Worm (Caenorhabditis elegans) whole organism, L1 larva: ENCODE data around the gene F36H5.12.

Experiments
- F16B12.6 ChIP-seq: fragments of 150-350 bp; optimal IDR thresholded peaks from 2 replicates; lab custom pipeline; 2014; ENCODE audit warnings: missing biosample characterization, missing genetic modification characterization
- ceh-63 ChIP-seq: fragments of 200-800 bp; sonication (Bioruptor generic); optimal IDR thresholded peaks from 2 replicates; lab custom pipeline; 2018; ENCODE audit warnings: mild to moderate bottlenecking, missing genetic modification characterization, missing compliant biosample characterization
- ceh-90 ChIP-seq: sonication (generic microtip); optimal IDR thresholded peaks from 2 replicates; lab custom pipeline; 2016; ENCODE audit warnings: missing genetic modification characterization, missing compliant biosample characterization
- ces-1 ChIP-seq: fragments of 150-350 bp; optimal IDR thresholded peaks from 2 replicates; lab custom pipeline; 2014; ENCODE audit warnings: missing biosample characterization, missing genetic modification reagents, missing genetic modification characterization
- egl-13 ChIP-seq: sonication (generic microtip); optimal IDR thresholded peaks from 2 replicates; lab custom pipeline; 2016; ENCODE audit warnings: missing genotype, missing genetic modification reagents, missing genetic modification characterization, missing compliant biosample characterization
- elt-3 ChIP-seq, 6 experiments: fragments of 150-350 bp in 1 of 6; sonication (generic microtip); optimal IDR thresholded peaks; 2 replicates each; lab custom pipeline; 2017 to 2018; ENCODE audit warnings: missing biosample characterization in 6 of 6, missing genetic modification characterization in 6 of 6, inconsistent platforms in 1 of 6
- lin-15B ChIP-seq: fragments of 150-350 bp; sonication (generic microtip); optimal IDR thresholded peaks from 3 replicates; lab custom pipeline; 2014; ENCODE audit warnings: missing biosample characterization, missing genetic modification characterization
- nhr-237 ChIP-seq: fragments of 150-350 bp; optimal IDR thresholded peaks from 2 replicates; lab custom pipeline; 2014; ENCODE audit warnings: missing biosample characterization, missing genetic modification characterization
- skn-1 ChIP-seq: fragments of 150-350 bp; optimal IDR thresholded peaks from 2 replicates; lab custom pipeline; 2014; ENCODE audit warnings: missing biosample characterization, missing genetic modification characterization
- zag-1 ChIP-seq: fragments of 150-350 bp; optimal IDR thresholded peaks from 2 replicates; lab custom pipeline; 2014; ENCODE audit warnings: missing biosample characterization, missing genetic modification characterization

DNA sequence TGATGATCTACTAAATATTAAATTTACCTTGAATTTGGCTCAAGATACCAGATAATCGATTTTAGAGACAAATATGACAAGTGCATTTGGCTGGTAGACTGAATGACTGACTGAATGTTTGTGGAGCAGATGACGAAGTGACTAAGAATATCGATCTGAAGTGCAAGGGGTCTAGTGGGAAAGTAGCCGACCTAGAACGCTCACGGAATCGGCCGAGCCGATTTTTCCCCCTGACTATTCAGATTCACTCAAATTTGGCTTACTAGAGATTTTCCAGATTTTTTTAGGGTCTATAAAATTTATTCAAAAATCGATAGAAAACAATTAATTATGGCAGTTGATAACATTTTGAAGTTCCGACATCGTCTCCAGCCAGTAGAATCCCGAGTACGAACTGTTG is 48.1 kb upstream of the F36H5.12 start, which contains the start of gene fbxc-26:
- TF ChIP-seq ceh-90 (tag; lab: Kevin White, UChicago) = no peak
- no peak for TF ChIP-seq zag-1
- TF ChIP-seq ceh-63 (GFP tag; lab: Kevin White, UChicago) = no peak
- no peak for TF ChIP-seq elt-3 (tag; optimal IDR thresholded peaks at IDR 0.05; lab: Kevin White, UChicago)
- TF ChIP-seq nhr-237 (tag; lab: Kevin White, UChicago) = no peak
- TF ChIP-seq ces-1 (GFP tag; lab: Kevin White, UChicago) = no peak
- no peak for TF ChIP-seq skn-1 (tag; lab: Kevin White, UChicago)
- no peak for TF ChIP-seq F16B12.6 (tag; lab: Kevin White, UChicago)
- TF ChIP-seq lin-15B (tag; lab: Kevin White, UChicago) = no peak
- TF ChIP-seq egl-13 (tag; lab: Kevin White, UChicago) = no peak
